Fruit fly (Drosophila melanogaster): Measurements from ENCODE around the gene CG14322.

CG14322 gene

DNA sequence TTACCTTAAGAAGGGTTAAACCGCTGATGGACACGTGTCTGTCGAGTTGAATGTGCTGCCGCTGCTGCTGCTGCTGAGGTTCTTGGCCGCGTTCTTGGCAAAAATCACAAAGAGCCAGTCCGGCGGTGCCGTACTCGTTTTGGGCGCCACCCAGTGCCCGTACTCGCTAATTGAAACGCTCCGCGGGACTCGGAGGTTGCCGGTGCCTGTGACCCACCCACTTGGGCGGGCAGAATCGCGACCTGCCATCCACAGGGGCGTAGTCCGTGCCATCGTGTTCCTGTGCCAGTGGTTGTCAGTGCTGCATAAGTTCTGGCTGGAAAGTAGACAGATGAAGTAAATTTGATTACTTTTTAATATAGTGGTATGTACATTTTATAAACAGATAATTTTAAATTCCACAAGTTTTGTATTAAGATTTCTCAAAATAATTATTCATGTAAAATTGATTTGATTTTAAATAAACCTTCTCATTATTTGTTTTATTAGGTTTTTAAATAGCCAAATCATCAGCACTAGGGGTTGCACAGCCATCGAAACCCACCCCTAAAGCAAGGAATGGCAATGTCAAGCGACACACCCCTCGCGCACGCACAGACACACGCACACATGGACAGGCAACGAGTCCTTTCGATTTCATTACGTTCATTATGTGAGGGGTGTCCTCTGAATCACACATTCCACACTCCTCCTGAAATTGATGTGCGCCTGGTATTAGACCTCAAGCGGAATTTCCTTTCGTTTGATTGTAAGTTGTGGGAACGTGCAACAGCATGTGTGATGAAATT lies 42.4 kb upstream of the CG14322 start (continued):
- TF ChIP-seq CG4360 (GFP tag; IDR thresholded peaks at IDR 0.05): no peak
- peak; percentile 50 for TF ChIP-seq Med (GFP tag)
- no peak for TF ChIP-seq CG30431 (GFP tag; optimal IDR thresholded peaks at IDR 0.05)
- TF ChIP-seq zen (tag; optimal IDR thresholded peaks at IDR 0.05): peak; percentile 55
- TF ChIP-seq CG8281 (tag; optimal IDR thresholded peaks at IDR 0.05): no peak
- TF ChIP-seq CG15011 (GFP tag; optimal IDR thresholded peaks at IDR 0.05): peak; percentile 15
- TF ChIP-seq Scr (GFP tag; IDR thresholded peaks at IDR 0.05; ENCODE audit: partially characterized antibody): no peak
- TF ChIP-seq Meics (GFP tag; optimal IDR thresholded peaks at IDR 0.05): peak; percentile 56
- no peak for TF ChIP-seq E2f2 (GFP tag; IDR thresholded peaks at IDR 0.05)
- TF ChIP-seq run (tag; optimal IDR thresholded peaks at IDR 0.05): no peak
- no peak for TF ChIP-seq sna (GFP tag; IDR thresholded peaks at IDR 0.05; ENCODE audit: partially characterized antibody)
- no peak for TF ChIP-seq CG3281 (GFP tag; optimal IDR thresholded peaks at IDR 0.05)
- no peak for TF ChIP-seq Dref (GFP tag; IDR thresholded peaks at IDR 0.05)
- no peak for TF ChIP-seq Hmx (GFP tag; optimal IDR thresholded peaks at IDR 0.05)
- no peak for TF ChIP-seq zf30C (GFP tag; optimal IDR thresholded peaks at IDR 0.05)
- TF ChIP-seq CG2678 (tag; optimal IDR thresholded peaks at IDR 0.05): peak; percentile 53
- TF ChIP-seq Atf3 (GFP tag; optimal IDR thresholded peaks at IDR 0.05): no peak
- TF ChIP-seq croc (GFP tag; conservative IDR thresholded peaks at IDR 0.05): no peak
- TF ChIP-seq tin (GFP tag; optimal IDR thresholded peaks at IDR 0.05): no peak
- TF ChIP-seq yki (optimal IDR thresholded peaks at IDR 0.05): no peak
- no peak for TF ChIP-seq oc (tag; optimal IDR thresholded peaks at IDR 0.05)
- TF ChIP-seq sim (GFP tag; IDR thresholded peaks at IDR 0.05): no peak
- TF ChIP-seq cato (GFP tag; optimal IDR thresholded peaks at IDR 0.05; ENCODE audit: borderline replicate concordance): no peak
- no peak for TF ChIP-seq CG12071 (GFP tag; optimal IDR thresholded peaks at IDR 0.05)
- no peak for TF ChIP-seq ftz-f1 (GFP tag; optimal IDR thresholded peaks at IDR 0.05)
- no peak for TF ChIP-seq CG6791 (GFP tag; IDR thresholded peaks at IDR 0.05; ENCODE audit: partially characterized antibody)
- TF ChIP-seq CG1602 (GFP tag; optimal IDR thresholded peaks at IDR 0.05): no peak
- no peak for TF ChIP-seq Bdp1 (GFP tag; optimal IDR thresholded peaks at IDR 0.05)
- TF ChIP-seq CG5953 (GFP tag; IDR thresholded peaks at IDR 0.05): no peak
- TF ChIP-seq so (GFP tag; IDR thresholded peaks at IDR 0.05): no peak
- peak; percentile 10 for TF ChIP-seq Hand (GFP tag; optimal IDR thresholded peaks at IDR 0.05)
- TF ChIP-seq sens-2 (GFP tag; IDR thresholded peaks at IDR 0.05): no peak
- no peak for TF ChIP-seq ase (GFP tag; IDR thresholded peaks at IDR 0.05)
- TF ChIP-seq cwo (GFP tag; optimal IDR thresholded peaks at IDR 0.05): no peak
- 0 out of 2 replicates have a peak, but pooled peaks have one; percentile 18 for TF ChIP-seq CG31441 (GFP tag; IDR thresholded peaks at IDR 0.05)
- TF ChIP-seq slbo (GFP tag; IDR thresholded peaks at IDR 0.05): peak; percentile 20; the same call in 1 of the 2 replicates
- no peak for TF ChIP-seq CG1603 (tag; optimal IDR thresholded peaks at IDR 0.05)
- no peak for TF ChIP-seq kay (GFP tag; optimal IDR thresholded peaks at IDR 0.05)
- peak; percentile 5 for TF ChIP-seq Adf1 (GFP tag; IDR thresholded peaks at IDR 0.05)
- peak; percentile 84 for TF ChIP-seq nerfin-1 (tag; optimal IDR thresholded peaks at IDR 0.05)
- peak; percentile 32; the same call in 1 of the 2 replicates for TF ChIP-seq wor (GFP tag; IDR thresholded peaks at IDR 0.05)
- TF ChIP-seq grau (tag; optimal IDR thresholded peaks at IDR 0.05): peak; percentile 47
- TF ChIP-seq p53 (GFP tag; optimal IDR thresholded peaks at IDR 0.05): no peak
- TF ChIP-seq CG15073 (GFP tag; optimal IDR thresholded peaks at IDR 0.05): no peak
- peak; percentile 12 for TF ChIP-seq scrt (GFP tag; optimal IDR thresholded peaks at IDR 0.05)
- TF ChIP-seq hth (optimal IDR thresholded peaks at IDR 0.05): no peak
- TF ChIP-seq pros (GFP tag; optimal IDR thresholded peaks at IDR 0.05): peak; percentile 84
- TF ChIP-seq CG12769 (tag; optimal IDR thresholded peaks at IDR 0.05): no peak
- peak; percentile 8 for TF ChIP-seq Oli (tag; optimal IDR thresholded peaks at IDR 0.05)
- TF ChIP-seq Dip3 (GFP tag; optimal IDR thresholded peaks at IDR 0.05): no peak
